Worm (Caenorhabditis elegans): ENCODE data around the gene iglr-2.

ce11 chrIII:8375000-8375399, 43.9 kb upstream of the iglr-2 start, which contains the start of gene met-2:
- TF ChIP-seq nhr-28 (tag; optimal IDR thresholded peaks at IDR 0.05) (no peak), sem-2 (GFP tag; optimal IDR thresholded peaks at IDR 0.05) (no peak), lin-13 (tag; optimal IDR thresholded peaks at IDR 0.05) (no peak), nhr-12 (tag; optimal IDR thresholded peaks at IDR 0.05) (no peak), mab-5 (tag; optimal IDR thresholded peaks at IDR 0.05) (no peak)
